Fruit fly (Drosophila melanogaster) whole organism: ENCODE results near the gene CG13308.

Source experiments
- CG8478 ChIP-seq: fragments of >200 bp; optimal IDR thresholded peaks from 2 replicates; lab custom pipeline; 2018; ENCODE audit warnings: inconsistent platforms
- Dll ChIP-seq: fragments of >200 bp; optimal IDR thresholded peaks from 2 replicates; lab custom pipeline; 2017
- EcR ChIP-seq, 2 experiments: fragments of >200 bp; optimal IDR thresholded peaks; 2 replicates each; lab custom pipeline; 2017; ENCODE audit warnings: missing biosample characterization in 2 of 2, missing genetic modification characterization in 2 of 2, missing genetic modification reagents in 2 of 2
- pan ChIP-seq: fragments of >200 bp; optimal IDR thresholded peaks from 2 replicates; lab custom pipeline; 2017
- usp ChIP-seq: fragments of >200 bp; optimal IDR thresholded peaks from 2 replicates; lab custom pipeline; 2017; ENCODE audit warnings: missing biosample characterization, missing genetic modification characterization, mixed read lengths

dm6 chr3L:8763037-8763454 is 45.3 kb upstream of the CG13308 start:
- TF ChIP-seq pan (lab: Kevin White, UChicago) (no peak), CG8478 (lab: Kevin White, UChicago) (no peak), EcR (GFP tag; optimal IDR thresholded peaks at IDR 0.05; lab: Kevin White, UChicago) (no peak), usp (GFP tag; lab: Kevin White, UChicago) (no peak), Dll (no peak)
